Worm (Caenorhabditis elegans): Measurements from ENCODE around the gene Y57G7A.11.
A peak's percentile ranks its signal among the peaks of the same experiment; 100 is the strongest.

Y57G7A.11 gene

ce11 chrII:1322283-1323173 is 45.9 kb upstream of the Y57G7A.11 start (continued):
- TF ChIP-seq ceh-58 (GFP tag; IDR thresholded peaks at IDR 0.05) (0 out of 2 replicates have a peak, but pooled peaks have one; percentile 38), dpff-1 (tag; optimal IDR thresholded peaks at IDR 0.05) (no peak), nhr-120 (GFP tag; IDR thresholded peaks at IDR 0.05) (no peak), egl-44 (GFP tag; IDR thresholded peaks at IDR 0.05) (peak; percentile 8; the same call in 1 of the 2 replicates)

- TF ChIP-seq mcd-1 (GFP tag; IDR thresholded peaks at IDR 0.05), result peak; percentile 58
- TF ChIP-seq attf-6 (GFP tag; IDR thresholded peaks at IDR 0.05), result peak; percentile 12; the same call in 1 of the 2 replicates
- peak; percentile 88 for TF ChIP-seq egrh-3 (GFP tag; IDR thresholded peaks at IDR 0.05)
- 0 out of 2 replicates have a peak, but pooled peaks have one; percentile 26 for TF ChIP-seq lin-26 (GFP tag; IDR thresholded peaks at IDR 0.05)
- TF ChIP-seq egl-44 (GFP tag; IDR thresholded peaks at IDR 0.05), result peak; percentile 27; the same call in 1 of the 2 replicates
- TF ChIP-seq lsl-1 (GFP tag; optimal IDR thresholded peaks at IDR 0.05), result peak; percentile 46
- TF ChIP-seq B0336.3 (GFP tag; IDR thresholded peaks at IDR 0.05), result peak; percentile 59
- no peak for TF ChIP-seq cebp-1 (GFP tag; IDR thresholded peaks at IDR 0.05)
- TF ChIP-seq cebp-1 (tag; optimal IDR thresholded peaks at IDR 0.05), result peak; percentile 28
- no peak for TF ChIP-seq B0019.2 (GFP tag; conservative IDR thresholded peaks at IDR 0.05)
- peak; percentile 66 for TF ChIP-seq dox-1 (GFP tag; IDR thresholded peaks at IDR 0.05)
- peak; percentile 90 for TF ChIP-seq zfh-2 (GFP tag; conservative IDR thresholded peaks at IDR 0.05)
- no peak for TF ChIP-seq zim-3 (tag; optimal IDR thresholded peaks at IDR 0.05)
- TF ChIP-seq athp-1 (tag; optimal IDR thresholded peaks at IDR 0.05), result peak; percentile 5
- peak; percentile 24 for TF ChIP-seq attf-5 (GFP tag; optimal IDR thresholded peaks at IDR 0.05)
- TF ChIP-seq madf-3 (GFP tag; IDR thresholded peaks at IDR 0.05), result peak; percentile 27; the same call in 1 of the 2 replicates
- TF ChIP-seq Y53F4B.3 (GFP tag; IDR thresholded peaks at IDR 0.05), result no peak
- peak; percentile 57; the same call in 1 of the 2 replicates for TF ChIP-seq Y53G8AR.9 (GFP tag; conservative IDR thresholded peaks at IDR 0.05)
- TF ChIP-seq F33H1.4 (GFP tag; IDR thresholded peaks at IDR 0.05), result peak; percentile 20; the same call in 1 of the 2 replicates
- TF ChIP-seq ccch-3 (GFP tag; optimal IDR thresholded peaks at IDR 0.05), result no peak
- TF ChIP-seq rcor-1 (GFP tag; IDR thresholded peaks at IDR 0.05), result no peak
- peak; percentile 8; the same call in 1 of the 2 replicates for TF ChIP-seq madf-6 (GFP tag; IDR thresholded peaks at IDR 0.05)
- TF ChIP-seq lin-54 (GFP tag; optimal IDR thresholded peaks at IDR 0.05), result peak; percentile 38
- TF ChIP-seq dpff-1 (tag; optimal IDR thresholded peaks at IDR 0.05), result no peak
Measured at ce11 chrII:1320987-1321807, 44.5 kb upstream of the Y57G7A.11 start, which contains the start of gene vig-1. Gene vig-1, plus strand, starts transcription at chrII:1321037.

- TF ChIP-seq lir-1 (GFP tag; conservative IDR thresholded peaks at IDR 0.05) (peak; percentile 91), ztf-3 (GFP tag; optimal IDR thresholded peaks at IDR 0.05) (peak; percentile 81), madf-3 (GFP tag; IDR thresholded peaks at IDR 0.05) (peak; percentile 96), atf-7 (tag; optimal IDR thresholded peaks at IDR 0.05) (peak; percentile 89), madf-6 (GFP tag; IDR thresholded peaks at IDR 0.05) (peak; percentile 92), dpff-1 (tag; optimal IDR thresholded peaks at IDR 0.05) (no peak), egl-18 (GFP tag; IDR thresholded peaks at IDR 0.05) (peak; percentile 81; the same call in 1 of the 2 replicates), hsf-1 (GFP tag; IDR thresholded peaks at IDR 0.05) (peak; percentile 89), lsl-1 (GFP tag; optimal IDR thresholded peaks at IDR 0.05) (peak; percentile 84), Y53G8AR.9 (GFP tag; conservative IDR thresholded peaks at IDR 0.05) (peak; percentile 98), nhr-179 (tag; optimal IDR thresholded peaks at IDR 0.05) (no peak), lin-40 (tag; optimal IDR thresholded peaks at IDR 0.05) (peak; percentile 97), F49E8.2 (tag; optimal IDR thresholded peaks at IDR 0.05; ENCODE audit: insufficient read depth) (peak; percentile 92), dpl-1 (GFP tag; optimal IDR thresholded peaks at IDR 0.05) (peak; percentile 97), unc-62 (GFP tag; optimal IDR thresholded peaks at IDR 0.05) (peak; percentile 66), Y56A3A.18 (GFP tag; IDR thresholded peaks at IDR 0.05) (peak; percentile 71; the same call in 1 of the 2 replicates), somi-1 (GFP tag; optimal IDR thresholded peaks at IDR 0.05) (peak; percentile 88), nfya-1 (tag; optimal IDR thresholded peaks at IDR 0.05; ENCODE audit: borderline replicate concordance, insufficient read depth) (no peak), lag-1 (GFP tag; IDR thresholded peaks at IDR 0.05) (no peak), egrh-3 (GFP tag; IDR thresholded peaks at IDR 0.05) (peak; percentile 73), C06A6.2 (GFP tag; conservative IDR thresholded peaks at IDR 0.05) (peak; percentile 87)
Measured at ce11 chrII:1320412-1320811, 43.7 kb upstream of the Y57G7A.11 start.

All from whole organism, young adult.